Fruit fly (Drosophila melanogaster) whole organism, pupa: ENCODE data around the gene CG18094.

Experiments
- CG14655 ChIP-seq: fragments of 200-800 bp; sonication (Bioruptor generic); optimal IDR thresholded peaks from 3 replicates; lab custom pipeline; 2017; ENCODE audit warnings: mild to moderate bottlenecking, missing biosample characterization, missing genetic modification reagents, missing genetic modification characterization
- CG9948 ChIP-seq: fragments of 200-800 bp; sonication (Bioruptor generic); optimal IDR thresholded peaks from 2 replicates; lab custom pipeline; 2018; ENCODE audit warnings: missing biosample characterization, mild to moderate bottlenecking, missing genetic modification characterization, moderate library complexity
- Ets98B ChIP-seq: fragments of 200-800 bp; sonication (Bioruptor generic); IDR thresholded peaks from 2 replicates; pipeline ENCODE4 v1.3.6; 2022; ENCODE audit warnings: missing biosample characterization, missing genetic modification characterization
- rn ChIP-seq: fragments of 200-800 bp; sonication (Bioruptor generic); IDR thresholded peaks from 2 replicates; pipeline ENCODE4 v1.3.6; 2022; ENCODE audit warnings: missing biosample characterization, missing genetic modification characterization

DNA sequence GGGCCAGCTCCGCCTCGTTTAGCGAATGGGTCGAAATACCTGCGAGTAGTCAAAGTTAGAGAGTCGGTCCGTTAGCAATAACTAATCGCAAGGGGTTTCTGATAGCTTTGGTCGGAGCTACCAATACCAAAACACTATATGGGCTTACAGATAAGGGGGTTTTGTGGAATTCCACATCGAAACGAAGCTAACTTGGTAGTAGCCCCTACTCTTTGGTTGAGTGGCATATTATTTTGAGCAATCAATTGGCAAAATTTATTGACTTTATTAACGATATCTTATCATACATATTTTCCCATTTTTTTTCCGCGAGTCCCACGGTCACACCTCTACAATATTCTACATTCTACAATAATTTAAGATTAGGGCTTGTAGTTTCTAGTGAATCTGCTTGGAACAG is 16.3 kb downstream of the CG18094 start:
- no peak for TF ChIP-seq CG9948 (tag; lab: Kevin White, UChicago)
- TF ChIP-seq rn (GFP tag; lab: Robert Waterston, UW): no peak
- TF ChIP-seq Ets98B (GFP tag; lab: Robert Waterston, UW): no peak
- no peak for TF ChIP-seq CG14655 (GFP tag; lab: Kevin White, UChicago)
